Worm (Caenorhabditis elegans): Measurements from ENCODE around the gene B0393.5.
A peak's percentile ranks its signal among the peaks of the same experiment; 100 is the strongest.

B0393.5 gene

ce11 chrIII:4754001-4754561 is 11.5 kb upstream of the B0393.5 start, which contains the start of the genes rps-0 and rbg-3:
Gene rps-0 (minus strand): TSS chrIII:4754051.
Gene rbg-3 (plus strand): TSS chrIII:4754424.
- TF ChIP-seq ceh-28 (tag; optimal IDR thresholded peaks at IDR 0.05) (no peak), egl-27 (tag; optimal IDR thresholded peaks at IDR 0.05) (no peak), mdt-29 (GFP tag; IDR thresholded peaks at IDR 0.05) (no peak), rbr-2 (tag; optimal IDR thresholded peaks at IDR 0.05) (peak; percentile 88), T20F7.1 (GFP tag; optimal IDR thresholded peaks at IDR 0.05) (peak; percentile 89), F26F4.8 (GFP tag; conservative IDR thresholded peaks at IDR 0.05) (no peak), zag-1 (tag; optimal IDR thresholded peaks at IDR 0.05) (no peak), set-16 (GFP tag; IDR thresholded peaks at IDR 0.05) (no peak), nhr-28 (tag; optimal IDR thresholded peaks at IDR 0.05) (peak; percentile 83), nhr-76 (tag; optimal IDR thresholded peaks at IDR 0.05) (no peak), Y105C5A.15 (GFP tag; IDR thresholded peaks at IDR 0.05) (no peak), cey-2 (tag; optimal IDR thresholded peaks at IDR 0.05; ENCODE audit: borderline replicate concordance, insufficient read depth) (no peak), spr-3 (GFP tag; optimal IDR thresholded peaks at IDR 0.05) (no peak), hmg-1.1 (GFP tag; IDR thresholded peaks at IDR 0.05) (peak; percentile 83), ztf-7 (tag; optimal IDR thresholded peaks at IDR 0.05) (peak; percentile 89), ztf-11 (tag; optimal IDR thresholded peaks at IDR 0.05) (no peak), aly-2 (tag; optimal IDR thresholded peaks at IDR 0.05) (no peak), Y75B8A.6 (GFP tag; IDR thresholded peaks at IDR 0.05) (no peak), unc-39 (tag; optimal IDR thresholded peaks at IDR 0.05) (no peak), madf-9 (GFP tag; conservative IDR thresholded peaks at IDR 0.05) (no peak), jun-1 (tag; optimal IDR thresholded peaks at IDR 0.05) (no peak), daf-19 (GFP tag; conservative IDR thresholded peaks at IDR 0.05) (no peak), ceh-82 (tag; optimal IDR thresholded peaks at IDR 0.05) (no peak), zfp-2 (tag; optimal IDR thresholded peaks at IDR 0.05) (peak; percentile 77), Y48G9A.11 (GFP tag; IDR thresholded peaks at IDR 0.05) (no peak), php-3 (GFP tag; IDR thresholded peaks at IDR 0.05) (no peak), daf-16 (GFP tag; optimal IDR thresholded peaks at IDR 0.05) (peak in 1 of 2 experiments; percentile 33), daf-16 (tag; optimal IDR thresholded peaks at IDR 0.05) (peak; percentile 64), lin-38 (GFP tag; IDR thresholded peaks at IDR 0.05) (peak; percentile 87), nhr-6 (tag; optimal IDR thresholded peaks at IDR 0.05) (peak; percentile 89), F44E2.7 (GFP tag; IDR thresholded peaks at IDR 0.05) (no peak), F37D6.2 (tag; optimal IDR thresholded peaks at IDR 0.05) (peak; percentile 80), dpl-1 (GFP tag; optimal IDR thresholded peaks at IDR 0.05) (peak; percentile 93), dmd-8 (GFP tag; IDR thresholded peaks at IDR 0.05) (no peak), ZK337.2 (GFP tag; IDR thresholded peaks at IDR 0.05) (no peak), nhr-10 (tag; optimal IDR thresholded peaks at IDR 0.05) (no peak), daf-8 (GFP tag; IDR thresholded peaks at IDR 0.05) (no peak), tag-97 (GFP tag; IDR thresholded peaks at IDR 0.05) (no peak), nhr-111 (GFP tag; optimal IDR thresholded peaks at IDR 0.05) (no peak), pqm-1 (tag; optimal IDR thresholded peaks at IDR 0.05) (no peak), vab-7 (GFP tag; IDR thresholded peaks at IDR 0.05) (0 out of 2 replicates have a peak, but pooled peaks have one; percentile 38), hlh-11 (tag; optimal IDR thresholded peaks at IDR 0.05) (peak; percentile 83), nhr-48 (tag; optimal IDR thresholded peaks at IDR 0.05) (peak; percentile 46), aha-1 (tag) (peak; percentile 99), nhr-77 (tag; optimal IDR thresholded peaks at IDR 0.05) (peak; percentile 97), tra-1 (GFP tag; IDR thresholded peaks at IDR 0.05) (no peak), duxl-1 (tag; optimal IDR thresholded peaks at IDR 0.05; ENCODE audit: poor library complexity) (peak; percentile 75), mxl-2 (GFP tag; conservative IDR thresholded peaks at IDR 0.05) (no peak), sdz-12 (GFP tag; optimal IDR thresholded peaks at IDR 0.05) (no peak), nhr-237 (tag; optimal IDR thresholded peaks at IDR 0.05) (no peak), lin-1 (GFP tag; IDR thresholded peaks at IDR 0.05) (no peak), lin-13 (GFP tag; optimal IDR thresholded peaks at IDR 0.05) (peak; percentile 84), gei-8 (GFP tag; optimal IDR thresholded peaks at IDR 0.05) (no peak)

All from whole organism, L4 larva.